Fruit fly (Drosophila melanogaster): Measurements from ENCODE around the gene mthl7.

mthl7 gene

DNA sequence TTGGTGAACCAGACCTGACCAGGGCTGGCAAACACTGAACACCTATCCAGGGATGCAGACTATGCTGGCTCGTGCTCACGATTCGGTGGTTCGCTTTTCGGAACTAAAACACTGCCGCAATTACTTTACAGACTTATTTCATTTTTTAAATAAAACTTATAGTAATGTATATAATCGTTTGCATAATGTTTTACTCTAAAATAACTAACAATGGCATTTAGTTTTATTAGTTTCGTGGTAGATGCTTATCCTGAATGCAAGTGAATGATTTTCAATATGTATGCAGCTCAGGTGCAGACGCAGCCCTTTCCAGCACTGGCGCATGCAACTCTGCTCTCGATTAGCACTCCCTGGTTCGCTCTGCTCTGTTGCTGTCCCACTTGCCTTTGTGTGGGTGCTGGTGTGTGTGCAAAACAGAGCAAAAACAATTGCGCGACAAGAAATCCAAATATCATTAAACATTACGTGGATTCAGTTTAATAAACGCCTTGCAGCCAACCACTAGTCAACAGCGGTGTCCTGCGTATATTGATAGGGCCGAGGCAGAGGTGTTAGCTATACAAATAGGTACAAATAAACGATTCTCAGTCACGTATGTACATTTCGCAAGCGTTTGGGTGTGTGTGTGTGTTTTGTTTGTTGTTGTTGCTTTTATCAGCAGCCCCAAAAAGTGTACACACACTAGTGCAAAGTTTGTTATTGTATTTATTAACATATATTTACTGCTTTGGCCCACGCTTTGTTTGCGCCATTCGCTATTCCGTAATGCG is 6.5 kb upstream of the mthl7 start, which contains the start of the genes ERR and Atg18a (continued):
- TF ChIP-seq CG7928 (GFP tag; optimal IDR thresholded peaks at IDR 0.05) (peak; percentile 100), ems (GFP tag; optimal IDR thresholded peaks at IDR 0.05) (peak; percentile 76), CG9727 (GFP tag; optimal IDR thresholded peaks at IDR 0.05) (peak; percentile 84), rib (GFP tag; IDR thresholded peaks at IDR 0.05) (peak; percentile 77), eve (GFP tag; optimal IDR thresholded peaks at IDR 0.05) (no peak), tll (GFP tag; optimal IDR thresholded peaks at IDR 0.05) (peak in 1 of 2 experiments; percentile 90), Scr (GFP tag; IDR thresholded peaks at IDR 0.05; ENCODE audit: partially characterized antibody) (peak; percentile 73), chm (GFP tag; IDR thresholded peaks at IDR 0.05) (peak; percentile 50), CG6654 (GFP tag; optimal IDR thresholded peaks at IDR 0.05) (peak; percentile 32), cg (GFP tag; optimal IDR thresholded peaks at IDR 0.05) (peak; percentile 98), br (optimal IDR thresholded peaks at IDR 0.05) (no peak), Xrp1 (GFP tag; IDR thresholded peaks at IDR 0.05) (peak; percentile 80), Chrac-16 (GFP tag; optimal IDR thresholded peaks at IDR 0.05) (peak; percentile 82), CG2875 (GFP tag; optimal IDR thresholded peaks at IDR 0.05) (peak; percentile 17), pros (GFP tag; optimal IDR thresholded peaks at IDR 0.05) (no peak), bowl (GFP tag; IDR thresholded peaks at IDR 0.05) (no peak), E2f1 (GFP tag; IDR thresholded peaks at IDR 0.05) (peak; percentile 82), Kr (GFP tag; optimal IDR thresholded peaks at IDR 0.05) (no peak), sqz (GFP tag; optimal IDR thresholded peaks at IDR 0.05) (no peak), Rfx (GFP tag; IDR thresholded peaks at IDR 0.05) (peak; percentile 94), CG12659 (GFP tag; optimal IDR thresholded peaks at IDR 0.05) (peak; percentile 92), Hr78 (GFP tag; optimal IDR thresholded peaks at IDR 0.05) (no peak), CG11456 (GFP tag; IDR thresholded peaks at IDR 0.05) (peak; percentile 90), CG8281 (tag; optimal IDR thresholded peaks at IDR 0.05) (peak; percentile 48), CG17612 (GFP tag; IDR thresholded peaks at IDR 0.05) (peak; percentile 54; the same call in 1 of the 2 replicates), Adf1 (GFP tag; IDR thresholded peaks at IDR 0.05) (peak; percentile 76), CG17361 (GFP tag; IDR thresholded peaks at IDR 0.05) (peak; percentile 92), hkb (optimal IDR thresholded peaks at IDR 0.05) (peak; percentile 93), hkb (GFP tag; IDR thresholded peaks at IDR 0.05) (peak; percentile 62), slou (GFP tag; optimal IDR thresholded peaks at IDR 0.05) (peak; percentile 87), CG30431 (GFP tag; optimal IDR thresholded peaks at IDR 0.05) (peak; percentile 74), Jarid2 (GFP tag; optimal IDR thresholded peaks at IDR 0.05) (no peak), CG4282 (GFP tag; optimal IDR thresholded peaks at IDR 0.05) (peak; percentile 4), scrt (GFP tag; optimal IDR thresholded peaks at IDR 0.05) (peak; percentile 73), nau (GFP tag; optimal IDR thresholded peaks at IDR 0.05) (no peak), CG8388 (GFP tag; optimal IDR thresholded peaks at IDR 0.05) (peak; percentile 71), Stat92E (GFP tag; optimal IDR thresholded peaks at IDR 0.05) (peak in 1 of 3 experiments; percentile 7), CG12236 (GFP tag; optimal IDR thresholded peaks at IDR 0.05) (peak; percentile 25), sug (tag; optimal IDR thresholded peaks at IDR 0.05) (peak; percentile 89), CG17328 (GFP tag; IDR thresholded peaks at IDR 0.05) (peak; percentile 64), pho (GFP tag; optimal IDR thresholded peaks at IDR 0.05) (peak; percentile 86), NK7.1 (GFP tag; optimal IDR thresholded peaks at IDR 0.05) (peak; percentile 52), CG8089 (GFP tag; optimal IDR thresholded peaks at IDR 0.05) (peak; percentile 76), CG8359 (GFP tag; optimal IDR thresholded peaks at IDR 0.05; ENCODE audit: borderline replicate concordance) (no peak), ATbp (GFP tag; optimal IDR thresholded peaks at IDR 0.05) (peak; percentile 31), BEAF-32 (GFP tag; optimal IDR thresholded peaks at IDR 0.05) (peak; percentile 87), Dfd (GFP tag; optimal IDR thresholded peaks at IDR 0.05) (no peak), Doc3 (GFP tag; IDR thresholded peaks at IDR 0.05; ENCODE audit: partially characterized antibody) (peak; percentile 51; the same call in 1 of the 3 replicates)
